Worm (Caenorhabditis elegans) whole organism, young adult: ENCODE results near the gene C07B5.6.

Experiments
- B0035.1 ChIP-seq: sonication (generic microtip); optimal IDR thresholded peaks from 2 replicates; lab custom pipeline; 2016; ENCODE audit warnings: missing genetic modification characterization, mild to moderate bottlenecking, missing compliant biosample characterization, missing genotype, missing genetic modification reagents
- B0261.1 ChIP-seq: sonication (generic microtip); optimal IDR thresholded peaks from 2 replicates; lab custom pipeline; 2016; ENCODE audit warnings: mild to moderate bottlenecking, missing genetic modification characterization, moderate library complexity, missing compliant biosample characterization
- D2030.7 ChIP-seq: fragments of 200-800 bp; sonication (Bioruptor generic); IDR thresholded peaks from 2 replicates; pipeline ENCODE4 v1.3.6; 2022; ENCODE audit warnings: missing genetic modification reagents, missing genetic modification characterization, missing compliant biosample characterization
- F10E7.11 ChIP-seq: sonication (generic microtip); optimal IDR thresholded peaks from 2 replicates; lab custom pipeline; 2017; ENCODE audit warnings: mild to moderate bottlenecking, missing genetic modification characterization, moderate library complexity, missing compliant biosample characterization
- F22D6.2 ChIP-seq: sonication (generic microtip); optimal IDR thresholded peaks from 2 replicates; lab custom pipeline; 2016; ENCODE audit warnings: mild to moderate bottlenecking, missing genetic modification characterization, missing compliant biosample characterization
- F23B12.7 ChIP-seq: sonication (generic microtip); optimal IDR thresholded peaks from 2 replicates; lab custom pipeline; 2017; ENCODE audit warnings: missing genetic modification characterization, mild to moderate bottlenecking, missing compliant biosample characterization, antibody characterized with exemption, moderate library complexity; ENCODE audit not compliant: insufficient read depth
- F37B4.10 ChIP-seq: fragments of 200-800 bp; sonication (Bioruptor generic); IDR thresholded peaks from 2 replicates; pipeline ENCODE4 v1.3.6; 2022; ENCODE audit warnings: missing genetic modification characterization, missing compliant biosample characterization
- F57C9.4 ChIP-seq: sonication (generic microtip); optimal IDR thresholded peaks from 2 replicates; lab custom pipeline; 2017; ENCODE audit warnings: mild to moderate bottlenecking, missing genetic modification characterization, missing compliant biosample characterization
- T26A5.8 ChIP-seq: sonication (generic microtip); optimal IDR thresholded peaks from 2 replicates; lab custom pipeline; 2016; ENCODE audit warnings: missing genetic modification characterization, missing compliant biosample characterization
- Y53F4B.3 ChIP-seq: fragments of 200-800 bp; sonication (Bioruptor generic); IDR thresholded peaks from 2 replicates; pipeline ENCODE4 v1.3.6; 2022; ENCODE audit warnings: missing genetic modification reagents, missing genetic modification characterization, missing compliant biosample characterization
- Y79H2A.3 ChIP-seq: fragments of 200-800 bp; sonication (Bioruptor generic); conservative IDR thresholded peaks from 2 replicates; pipeline ENCODE4 v1.3.6; 2022; ENCODE audit warnings: missing genetic modification reagents, missing genetic modification characterization, missing compliant biosample characterization
- aptf-2 ChIP-seq: fragments of 200-800 bp; sonication (Bioruptor generic); conservative IDR thresholded peaks from 2 replicates; pipeline ENCODE4 v1.3.6; 2022; ENCODE audit warnings: missing genetic modification reagents, missing genetic modification characterization, missing compliant biosample characterization
- atf-7 ChIP-seq: sonication (generic microtip); optimal IDR thresholded peaks from 2 replicates; lab custom pipeline; 2017; ENCODE audit warnings: mild to moderate bottlenecking, missing genetic modification characterization, missing compliant biosample characterization
- athp-1 ChIP-seq: sonication (generic microtip); optimal IDR thresholded peaks from 2 replicates; lab custom pipeline; 2017; ENCODE audit warnings: mild to moderate bottlenecking, missing genetic modification characterization, missing compliant biosample characterization
- attf-6 ChIP-seq: fragments of 200-800 bp; sonication (Bioruptor generic); IDR thresholded peaks from 2 replicates; pipeline ENCODE4 v1.3.6; 2022; ENCODE audit warnings: missing genetic modification reagents, missing genetic modification characterization, missing compliant biosample characterization
- ceh-100 ChIP-seq: fragments of 200-800 bp; sonication (Bioruptor generic); IDR thresholded peaks from 2 replicates; pipeline ENCODE4 v1.3.6; 2022; ENCODE audit warnings: missing genetic modification reagents, missing genetic modification characterization, missing compliant biosample characterization
- ceh-40 ChIP-seq: fragments of 200-800 bp; sonication (Bioruptor generic); IDR thresholded peaks from 2 replicates; pipeline ENCODE4 v1.3.6; 2022; ENCODE audit warnings: missing genetic modification characterization, missing compliant biosample characterization
- ceh-58 ChIP-seq: fragments of 200-800 bp; sonication (Bioruptor generic); IDR thresholded peaks from 2 replicates; pipeline ENCODE4 v1.3.6; 2022; ENCODE audit warnings: missing genetic modification characterization, missing compliant biosample characterization
- ceh-91 ChIP-seq: fragments of 200-800 bp; sonication (Bioruptor generic); IDR thresholded peaks from 2 replicates; pipeline ENCODE4 v1.3.6; 2022; ENCODE audit warnings: missing genetic modification reagents, missing genetic modification characterization, missing compliant biosample characterization
- die-1 ChIP-seq: sonication (generic microtip); optimal IDR thresholded peaks from 2 replicates; lab custom pipeline; 2016; ENCODE audit warnings: missing genotype, mild to moderate bottlenecking, missing genetic modification characterization, missing compliant biosample characterization
- dox-1 ChIP-seq: fragments of 200-800 bp; sonication (Bioruptor generic); IDR thresholded peaks from 2 replicates; pipeline ENCODE4 v1.3.6; 2022; ENCODE audit warnings: missing genetic modification reagents, missing genetic modification characterization, missing compliant biosample characterization
- egl-18 ChIP-seq: fragments of 200-800 bp; sonication (Bioruptor generic); IDR thresholded peaks from 2 replicates; pipeline ENCODE4 v1.3.6; 2022; ENCODE audit warnings: missing genetic modification reagents, missing genetic modification characterization, missing compliant biosample characterization
- egrh-3 ChIP-seq: fragments of 200-800 bp; sonication (Bioruptor generic); IDR thresholded peaks from 2 replicates; pipeline ENCODE4 v1.3.6; 2022; ENCODE audit warnings: missing genetic modification reagents, missing genetic modification characterization, missing compliant biosample characterization
- ekl-4 ChIP-seq: fragments of 200-800 bp; sonication (Bioruptor generic); IDR thresholded peaks from 2 replicates; pipeline ENCODE4 v1.3.6; 2022; ENCODE audit warnings: missing genetic modification reagents, missing genetic modification characterization, missing compliant biosample characterization
- gei-17 ChIP-seq: fragments of 200-800 bp; sonication (Bioruptor generic); optimal IDR thresholded peaks from 2 replicates; lab custom pipeline; 2018; ENCODE audit warnings: mild to moderate bottlenecking, missing genetic modification characterization, missing compliant biosample characterization
- him-1 ChIP-seq: sonication (generic microtip); optimal IDR thresholded peaks from 2 replicates; lab custom pipeline; 2016; ENCODE audit warnings: missing genotype, missing genetic modification reagents, missing genetic modification characterization, missing compliant biosample characterization
- hrde-1 ChIP-seq: sonication (generic microtip); optimal IDR thresholded peaks from 2 replicates; lab custom pipeline; 2016; ENCODE audit warnings: missing genetic modification characterization, mild to moderate bottlenecking, missing compliant biosample characterization, moderate library complexity, missing genotype, missing genetic modification reagents, borderline replicate concordance
- lir-1 ChIP-seq: fragments of 200-800 bp; sonication (Bioruptor generic); conservative IDR thresholded peaks from 2 replicates; pipeline ENCODE4 v1.3.6; 2022; ENCODE audit warnings: missing genetic modification reagents, missing genetic modification characterization, missing compliant biosample characterization
- lsy-27 ChIP-seq: sonication (generic microtip); optimal IDR thresholded peaks from 2 replicates; lab custom pipeline; 2017; ENCODE audit warnings: missing genetic modification characterization, mild to moderate bottlenecking, missing compliant biosample characterization, antibody characterized with exemption, missing genotype, borderline replicate concordance; ENCODE audit not compliant: insufficient read depth
- mcd-1 ChIP-seq: fragments of 200-800 bp; sonication (Bioruptor generic); IDR thresholded peaks from 2 replicates; pipeline ENCODE4 v1.3.6; 2022; ENCODE audit warnings: missing genetic modification reagents, missing genetic modification characterization, missing compliant biosample characterization
- mel-28 ChIP-seq: sonication (generic microtip); optimal IDR thresholded peaks from 2 replicates; lab custom pipeline; 2016; ENCODE audit warnings: borderline replicate concordance, mild to moderate bottlenecking, missing genetic modification characterization, missing compliant biosample characterization
- mes-4 ChIP-seq: sonication (generic microtip); optimal IDR thresholded peaks from 2 replicates; lab custom pipeline; 2016; ENCODE audit warnings: missing genotype, missing genetic modification characterization, missing compliant biosample characterization
- nhr-27 ChIP-seq: fragments of 200-800 bp; sonication (Bioruptor generic); optimal IDR thresholded peaks from 2 replicates; lab custom pipeline; 2018; ENCODE audit warnings: mild to moderate bottlenecking, missing genetic modification characterization, moderate library complexity, missing compliant biosample characterization
- nhr-80 ChIP-seq: sonication (generic microtip); optimal IDR thresholded peaks from 2 replicates; lab custom pipeline; 2016; ENCODE audit warnings: missing genetic modification characterization, missing compliant biosample characterization
- nhr-90 ChIP-seq: sonication (generic microtip); optimal IDR thresholded peaks from 2 replicates; lab custom pipeline; 2016; ENCODE audit warnings: missing genotype, mild to moderate bottlenecking, missing genetic modification characterization, missing compliant biosample characterization
- pha-4 ChIP-seq: fragments of 150-350 bp; sonication (generic microtip); optimal IDR thresholded peaks from 2 replicates; lab custom pipeline; 2014; ENCODE audit warnings: missing biosample characterization, missing genetic modification reagents, missing genetic modification characterization
- rcor-1 ChIP-seq: fragments of 200-800 bp; sonication (Bioruptor generic); IDR thresholded peaks from 2 replicates; pipeline ENCODE4 v1.3.6; 2022; ENCODE audit warnings: missing genetic modification reagents, missing genetic modification characterization, missing compliant biosample characterization
- repo-1 ChIP-seq: sonication (generic microtip); optimal IDR thresholded peaks from 2 replicates; lab custom pipeline; 2017; ENCODE audit warnings: mild to moderate bottlenecking, missing genetic modification characterization, missing compliant biosample characterization
- sdz-38 ChIP-seq: sonication (generic microtip); optimal IDR thresholded peaks from 2 replicates; lab custom pipeline; 2016; ENCODE audit warnings: missing genotype, missing genetic modification characterization, missing compliant biosample characterization
- snpc-1.3 ChIP-seq: sonication (generic microtip); optimal IDR thresholded peaks from 2 replicates; lab custom pipeline; 2017; ENCODE audit warnings: missing genetic modification characterization, mild to moderate bottlenecking, missing compliant biosample characterization, antibody characterized with exemption, moderate library complexity, missing genotype, missing genetic modification reagents; ENCODE audit not compliant: insufficient read depth
- sptf-2 ChIP-seq: fragments of 200-800 bp; sonication (Bioruptor generic); optimal IDR thresholded peaks from 2 replicates; lab custom pipeline; 2018; ENCODE audit warnings: mild to moderate bottlenecking, missing genetic modification characterization, missing compliant biosample characterization
- tlf-1 ChIP-seq: fragments of 200-800 bp; sonication (Bioruptor generic); optimal IDR thresholded peaks from 2 replicates; lab custom pipeline; 2018; ENCODE audit warnings: mild to moderate bottlenecking, missing genetic modification characterization, missing compliant biosample characterization
- unc-130 ChIP-seq: sonication (generic microtip); optimal IDR thresholded peaks from 2 replicates; lab custom pipeline; 2016; ENCODE audit warnings: missing genetic modification reagents, missing genetic modification characterization, missing compliant biosample characterization
- unc-62 ChIP-seq: fragments of 150-350 bp; optimal IDR thresholded peaks from 2 replicates; lab custom pipeline; 2014; ENCODE audit warnings: missing biosample characterization, missing genetic modification reagents, missing genetic modification characterization
- zfh-2 ChIP-seq: fragments of 200-800 bp; sonication (Bioruptor generic); conservative IDR thresholded peaks from 2 replicates; pipeline ENCODE4 v1.3.6; 2022; ENCODE audit warnings: missing genetic modification reagents, missing genetic modification characterization, missing compliant biosample characterization

C07B5.6 gene

DNA sequence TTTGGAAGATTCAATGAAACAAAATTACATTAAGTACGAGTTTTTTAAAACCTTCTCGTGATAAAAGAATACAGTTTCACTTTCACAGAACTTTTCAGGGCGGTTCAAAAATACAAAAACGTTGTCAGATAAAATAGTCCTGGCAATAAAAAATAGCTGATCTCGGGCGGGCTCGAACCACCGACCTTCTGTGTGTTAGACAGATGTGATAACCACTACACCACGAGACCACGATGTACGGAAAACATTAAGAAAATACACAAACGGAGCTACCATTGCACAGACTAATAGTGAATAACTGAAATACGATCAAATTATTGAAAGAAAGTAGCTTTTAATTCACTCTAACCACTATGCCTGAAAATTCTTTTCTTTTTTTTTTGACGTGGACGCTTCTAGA is 42.1 kb downstream of the C07B5.6 start (continued):
- TF ChIP-seq T26A5.8 (tag; lab: Kevin White, UChicago) (no peak), Y79H2A.3 (GFP tag; lab: Robert Waterston, UW) (no peak), him-1 (tag; lab: Kevin White, UChicago) (peak; percentile 73), lir-1 (GFP tag; lab: Robert Waterston, UW) (no peak), ceh-91 (GFP tag; lab: Robert Waterston, UW) (no peak), die-1 (tag; lab: Kevin White, UChicago) (peak; percentile 63), nhr-27 (tag; lab: Kevin White, UChicago) (no peak), F22D6.2 (tag; lab: Kevin White, UChicago) (no peak), pha-4 (tag; lab: Kevin White, UChicago) (no peak), athp-1 (tag; lab: Kevin White, UChicago) (no peak), egrh-3 (GFP tag; lab: Robert Waterston, UW) (no peak), hrde-1 (tag; lab: Kevin White, UChicago) (no peak), ceh-58 (GFP tag; lab: Robert Waterston, UW) (no peak), nhr-80 (tag; lab: Kevin White, UChicago) (peak; percentile 34), aptf-2 (GFP tag; lab: Robert Waterston, UW) (no peak), repo-1 (tag; lab: Kevin White, UChicago) (peak; percentile 42), dox-1 (GFP tag; lab: Robert Waterston, UW) (peak; percentile 53; the same call in 1 of the 2 replicates), atf-7 (tag; lab: Kevin White, UChicago) (no peak), B0035.1 (no peak), F23B12.7 (no peak), F57C9.4 (tag; lab: Kevin White, UChicago) (no peak), gei-17 (GFP tag; lab: Kevin White, UChicago) (no peak), ceh-40 (GFP tag; lab: Robert Waterston, UW) (no peak), zfh-2 (GFP tag; lab: Robert Waterston, UW) (no peak), egl-18 (no peak), D2030.7 (GFP tag; lab: Robert Waterston, UW) (peak; percentile 57), attf-6 (GFP tag; lab: Robert Waterston, UW) (no peak), mel-28 (tag; lab: Kevin White, UChicago) (no peak), B0261.1 (tag; lab: Kevin White, UChicago) (peak; percentile 79), ceh-100 (GFP tag; lab: Robert Waterston, UW) (no peak)
- TF ChIP-seq, all 124 proteins: peak for 40

- no peak for TF ChIP-seq tlf-1 (GFP tag; lab: Kevin White, UChicago)
- TF ChIP-seq Y53F4B.3 = no peak
- TF ChIP-seq D2030.7 (GFP tag; lab: Robert Waterston, UW) = no peak
- TF ChIP-seq F57C9.4 (tag; lab: Kevin White, UChicago) = no peak
- no peak for TF ChIP-seq nhr-90 (tag; lab: Kevin White, UChicago)
- TF ChIP-seq F37B4.10 = no peak
- no peak for TF ChIP-seq snpc-1.3 (tag; lab: Kevin White, UChicago)
- no peak for TF ChIP-seq ekl-4
- no peak for TF ChIP-seq unc-62
- no peak for TF ChIP-seq attf-6 (GFP tag; lab: Robert Waterston, UW)
- TF ChIP-seq mcd-1 (GFP tag; lab: Robert Waterston, UW) = no peak
- no peak for TF ChIP-seq mes-4
- no peak for TF ChIP-seq unc-130 (GFP tag; lab: Kevin White, UChicago)
- no peak for TF ChIP-seq rcor-1 (GFP tag; lab: Robert Waterston, UW)
- TF ChIP-seq ceh-91 (GFP tag; lab: Robert Waterston, UW) = no peak
- TF ChIP-seq F10E7.11 (tag; lab: Kevin White, UChicago) = no peak
- TF ChIP-seq lsy-27 (tag; lab: Kevin White, UChicago) = no peak
- no peak for TF ChIP-seq sptf-2 (GFP tag; lab: Kevin White, UChicago)
- no peak for TF ChIP-seq sdz-38
Observed at ce11 chrX:9565881-9566280, 47.1 kb downstream of the C07B5.6 start, which contains the start of gene moc-5. TSS of gene moc-5 (minus strand) at chrX:9565981.
